Fruit fly (Drosophila melanogaster) whole organism, embryonic: Measurements from ENCODE around the gene mib1.
A peak's percentile ranks its signal among the peaks of the same experiment; 100 is the strongest.

ENCODE experiments used
- Atf-2 ChIP-seq: fragments of 200-800 bp; sonication (Bioruptor generic); optimal IDR thresholded peaks from 2 replicates; lab custom pipeline; 2016; ENCODE audit warnings: missing biosample characterization, missing genetic modification characterization
- CG10979 ChIP-seq: fragments of 200-800 bp; sonication (Bioruptor generic); optimal IDR thresholded peaks from 2 replicates; lab custom pipeline; 2018; ENCODE audit warnings: missing biosample characterization, mild to moderate bottlenecking, missing genetic modification characterization, moderate library complexity
- CG12155 ChIP-seq: fragments of 200-800 bp; sonication (Bioruptor generic); optimal IDR thresholded peaks from 3 replicates; lab custom pipeline; 2016; ENCODE audit warnings: missing biosample characterization, missing genetic modification characterization
- CG12236 ChIP-seq: fragments of 200-800 bp; sonication (Bioruptor generic); optimal IDR thresholded peaks from 2 replicates; lab custom pipeline; 2016; ENCODE audit warnings: missing biosample characterization, missing genetic modification characterization
- CG12659 ChIP-seq: fragments of 200-800 bp; sonication (Bioruptor generic); optimal IDR thresholded peaks from 3 replicates; lab custom pipeline; 2017; ENCODE audit warnings: mild to moderate bottlenecking, missing biosample characterization, missing genetic modification reagents, missing genetic modification characterization
- CG12744 ChIP-seq: fragments of 200-800 bp; sonication (Bioruptor generic); optimal IDR thresholded peaks from 2 replicates; lab custom pipeline; 2016; ENCODE audit warnings: missing biosample characterization, missing genetic modification characterization
- CG13624 ChIP-seq: fragments of 200-800 bp; sonication (Bioruptor generic); optimal IDR thresholded peaks from 2 replicates; lab custom pipeline; 2016; ENCODE audit warnings: missing biosample characterization, missing genetic modification characterization
- CG14710 ChIP-seq: fragments of 200-800 bp; sonication (Bioruptor generic); optimal IDR thresholded peaks from 3 replicates; lab custom pipeline; 2019; ENCODE audit warnings: missing biosample characterization, mild to moderate bottlenecking, missing genetic modification characterization, moderate library complexity
- CG14965 ChIP-seq: fragments of 200-800 bp; sonication (Bioruptor generic); optimal IDR thresholded peaks from 2 replicates; lab custom pipeline; 2016; ENCODE audit warnings: missing biosample characterization, missing genetic modification characterization, borderline replicate concordance
- CG15011 ChIP-seq: fragments of 200-800 bp; sonication (Bioruptor generic); optimal IDR thresholded peaks from 3 replicates; lab custom pipeline; 2018; ENCODE audit warnings: missing biosample characterization, mild to moderate bottlenecking, missing genetic modification characterization
- CG15479 ChIP-seq: fragments of 200-800 bp; sonication (Bioruptor generic); optimal IDR thresholded peaks from 3 replicates; lab custom pipeline; 2019; ENCODE audit warnings: missing biosample characterization, mild to moderate bottlenecking, missing genetic modification characterization, moderate library complexity
- CG16815 ChIP-seq: fragments of 200-800 bp; sonication (Bioruptor generic); optimal IDR thresholded peaks from 3 replicates; lab custom pipeline; 2017; ENCODE audit warnings: missing biosample characterization, mild to moderate bottlenecking, missing genetic modification characterization
- CG17359 ChIP-seq: fragments of 200-800 bp; sonication (Bioruptor generic); optimal IDR thresholded peaks from 3 replicates; lab custom pipeline; 2018; ENCODE audit warnings: missing biosample characterization, mild to moderate bottlenecking, missing genetic modification characterization, moderate library complexity
- CG18476 ChIP-seq: fragments of 200-800 bp; sonication (Bioruptor generic); optimal IDR thresholded peaks from 2 replicates; lab custom pipeline; 2016; ENCODE audit warnings: missing biosample characterization, mild to moderate bottlenecking, missing genetic modification characterization
- CG31365 ChIP-seq: fragments of 200-800 bp; sonication (Bioruptor generic); optimal IDR thresholded peaks from 2 replicates; lab custom pipeline; 2018; ENCODE audit warnings: missing biosample characterization, mild to moderate bottlenecking, missing genetic modification characterization
- CG34224 ChIP-seq: fragments of 200-800 bp; sonication (Bioruptor generic); IDR thresholded peaks from 3 replicates; pipeline ENCODE4 v1.3.6; 2022; ENCODE audit warnings: missing biosample characterization, missing genetic modification characterization; ENCODE audit not compliant: partially characterized antibody
- CG5245 ChIP-seq: fragments of 200-800 bp; sonication (Bioruptor generic); optimal IDR thresholded peaks from 3 replicates; lab custom pipeline; 2016; ENCODE audit warnings: missing biosample characterization, missing genetic modification characterization
- CG8281 ChIP-seq: fragments of 200-800 bp; sonication (Bioruptor generic); optimal IDR thresholded peaks from 2 replicates; lab custom pipeline; 2018; ENCODE audit warnings: missing biosample characterization, mild to moderate bottlenecking, missing genetic modification characterization, moderate library complexity
- CG9215 ChIP-seq: fragments of 200-800 bp; sonication (Bioruptor generic); IDR thresholded peaks from 2 replicates; pipeline ENCODE4 v1.3.6; 2022; ENCODE audit warnings: missing biosample characterization, missing genetic modification characterization
- Dbx ChIP-seq: fragments of 200-800 bp; sonication (Bioruptor generic); IDR thresholded peaks from 3 replicates; pipeline ENCODE4 v1.3.6; 2022; ENCODE audit warnings: missing biosample characterization, missing genetic modification characterization
- Deaf1 ChIP-seq: fragments of 200-800 bp; optimal IDR thresholded peaks from 3 replicates; lab custom pipeline; 2019; ENCODE audit warnings: missing biosample characterization, mild to moderate bottlenecking, missing genetic modification characterization, moderate library complexity
- Eip74EF ChIP-seq, 2 experiments: fragments of 200-800 bp in 1 of 2; fragments of >200 bp in 1 of 2; sonication (Bioruptor generic) in 1 of 2; optimal IDR thresholded peaks; 2 replicates each; lab custom pipeline; 2017 to 2019; ENCODE audit warnings: missing biosample characterization in 2 of 2, missing genetic modification characterization in 2 of 2, mild to moderate bottlenecking in 1 of 2, moderate library complexity in 1 of 2
- Hand ChIP-seq: fragments of 200-800 bp; sonication (Bioruptor generic); optimal IDR thresholded peaks from 2 replicates; lab custom pipeline; 2017; ENCODE audit warnings: mild to moderate bottlenecking, missing biosample characterization, missing genetic modification reagents, missing genetic modification characterization
- Hey ChIP-seq: fragments of 200-800 bp; sonication (Bioruptor generic); optimal IDR thresholded peaks from 3 replicates; lab custom pipeline; 2018; ENCODE audit warnings: missing biosample characterization, mild to moderate bottlenecking, missing genetic modification characterization
- Hr51 ChIP-seq, 2 experiments: fragments of 200-800 bp; sonication (Bioruptor generic); optimal IDR thresholded peaks; 2 replicates in 1 of 2; 3 replicates in 1 of 2; lab custom pipeline; 2016 to 2018; ENCODE audit warnings: missing biosample characterization in 2 of 2, missing genetic modification characterization in 2 of 2, mild to moderate bottlenecking in 1 of 2, moderate library complexity in 1 of 2
- Mad ChIP-seq: fragments of 200-800 bp; sonication (Bioruptor generic); optimal IDR thresholded peaks from 2 replicates; lab custom pipeline; 2016; ENCODE audit warnings: missing biosample characterization, missing genetic modification characterization
- Myb ChIP-seq: fragments of 200-800 bp; sonication (Bioruptor generic); optimal IDR thresholded peaks from 2 replicates; lab custom pipeline; 2016; ENCODE audit warnings: missing biosample characterization, missing genetic modification characterization
- Ravus ChIP-seq: fragments of 200-800 bp; sonication (Bioruptor generic); IDR thresholded peaks from 2 replicates; pipeline ENCODE4 v1.3.6; 2022; ENCODE audit warnings: missing biosample characterization, missing genetic modification characterization
- Sox102F ChIP-seq: fragments of 200-800 bp; sonication (Bioruptor generic); optimal IDR thresholded peaks from 2 replicates; lab custom pipeline; 2018; ENCODE audit warnings: missing biosample characterization, mild to moderate bottlenecking, missing genetic modification characterization, moderate library complexity
- TFAM ChIP-seq: fragments of 200-800 bp; sonication (Bioruptor generic); optimal IDR thresholded peaks from 2 replicates; lab custom pipeline; 2017; ENCODE audit warnings: missing biosample characterization, missing genetic modification characterization, inconsistent platforms
- Usf ChIP-seq: fragments of 200-800 bp; sonication (Bioruptor generic); optimal IDR thresholded peaks from 2 replicates; lab custom pipeline; 2017; ENCODE audit warnings: missing genotype, missing biosample characterization, missing genetic modification characterization
- Vsx1 ChIP-seq: fragments of 200-800 bp; sonication (Bioruptor generic); optimal IDR thresholded peaks from 2 replicates; lab custom pipeline; 2017; ENCODE audit warnings: missing biosample characterization, mild to moderate bottlenecking, missing genetic modification characterization, missing genetic modification reagents
- ab ChIP-seq: fragments of 200-800 bp; sonication (Bioruptor generic); optimal IDR thresholded peaks from 2 replicates; lab custom pipeline; 2016; ENCODE audit warnings: missing biosample characterization, missing genetic modification characterization
- ac ChIP-seq: fragments of 200-800 bp; sonication (Bioruptor generic); optimal IDR thresholded peaks from 3 replicates; lab custom pipeline; 2017; ENCODE audit warnings: missing biosample characterization, mild to moderate bottlenecking, missing genetic modification characterization
- crol ChIP-seq: fragments of 200-800 bp; sonication (Bioruptor generic); IDR thresholded peaks from 2 replicates; pipeline ENCODE4 v1.3.6; 2022; ENCODE audit warnings: missing biosample characterization, missing genetic modification characterization
- dmrt11E ChIP-seq: fragments of 200-800 bp; sonication (Bioruptor generic); optimal IDR thresholded peaks from 3 replicates; lab custom pipeline; 2018; ENCODE audit warnings: missing biosample characterization, mild to moderate bottlenecking, missing genetic modification characterization, moderate library complexity
- dysf ChIP-seq: fragments of 200-800 bp; sonication (Bioruptor generic); IDR thresholded peaks from 3 replicates; pipeline ENCODE4 v1.3.6; 2022; ENCODE audit warnings: missing biosample characterization, missing genetic modification characterization
- eyg ChIP-seq: fragments of 200-800 bp; sonication (Bioruptor generic); optimal IDR thresholded peaks from 3 replicates; lab custom pipeline; 2016; ENCODE audit warnings: missing biosample characterization, missing genetic modification characterization
- fd102C ChIP-seq: fragments of 200-800 bp; sonication (Bioruptor generic); optimal IDR thresholded peaks from 2 replicates; lab custom pipeline; 2018; ENCODE audit warnings: missing biosample characterization, mild to moderate bottlenecking, missing genetic modification characterization, moderate library complexity
- grn ChIP-seq: fragments of 200-800 bp; sonication (Bioruptor generic); optimal IDR thresholded peaks from 3 replicates; lab custom pipeline; 2017; ENCODE audit warnings: missing biosample characterization, missing genetic modification characterization
- insv ChIP-seq, 2 experiments: fragments of 200-800 bp; sonication (Bioruptor generic); optimal IDR thresholded peaks; 3 replicates each; lab custom pipeline; 2016 to 2018; ENCODE audit warnings: missing biosample characterization in 2 of 2, missing genetic modification characterization in 2 of 2
- org-1 ChIP-seq: fragments of 200-800 bp; sonication (Bioruptor generic); optimal IDR thresholded peaks from 2 replicates; lab custom pipeline; 2017; ENCODE audit warnings: missing biosample characterization, missing genetic modification characterization
- phol ChIP-seq: fragments of 200-800 bp; sonication (Bioruptor generic); optimal IDR thresholded peaks from 3 replicates; lab custom pipeline; 2018; ENCODE audit warnings: missing biosample characterization, mild to moderate bottlenecking, missing genetic modification characterization, moderate library complexity
- rib ChIP-seq: fragments of 200-800 bp; sonication (Bioruptor generic); IDR thresholded peaks from 2 replicates; pipeline ENCODE4 v1.3.6; 2022; ENCODE audit warnings: missing biosample characterization, missing genetic modification characterization
- sqz ChIP-seq: fragments of 200-800 bp; sonication (Bioruptor generic); optimal IDR thresholded peaks from 3 replicates; lab custom pipeline; 2018; ENCODE audit warnings: missing biosample characterization, mild to moderate bottlenecking, missing genetic modification characterization
- tin ChIP-seq: fragments of 200-800 bp; sonication (Bioruptor generic); optimal IDR thresholded peaks from 3 replicates; lab custom pipeline; 2016; ENCODE audit warnings: missing biosample characterization, missing genetic modification characterization
- tna ChIP-seq: fragments of 200-800 bp; sonication (Bioruptor generic); IDR thresholded peaks from 2 replicates; pipeline ENCODE4 v1.3.6; 2022; ENCODE audit warnings: missing biosample characterization, missing genetic modification characterization; ENCODE audit not compliant: partially characterized antibody
- z ChIP-seq: fragments of 200-800 bp; sonication (Bioruptor generic); IDR thresholded peaks from 3 replicates; pipeline ENCODE4 v1.3.6; 2022; ENCODE audit warnings: missing biosample characterization, missing genetic modification characterization

The mib1 gene

dm6 chr3L:16049955-16050886 lies 38.6 kb upstream of the mib1 start (continued):
- TF ChIP-seq CG34224 = peak; percentile 28; the same call in 2 of the 3 replicates
- TF ChIP-seq CG31365 (tag; lab: Kevin White, UChicago) = peak; percentile 37
- TF ChIP-seq CG12659 (GFP tag; lab: Kevin White, UChicago) = peak; percentile 40
- TF ChIP-seq dmrt11E = peak; percentile 13
- TF ChIP-seq Vsx1 (GFP tag; lab: Kevin White, UChicago) = no peak
- TF ChIP-seq Eip74EF (GFP tag; optimal IDR thresholded peaks at IDR 0.05; lab: Kevin White, UChicago) = peak in 1 of 2 experiments; percentile 52
- peak; percentile 95 for TF ChIP-seq CG15479 (GFP tag; lab: Kevin White, UChicago)
- no peak for TF ChIP-seq fd102C (GFP tag; lab: Kevin White, UChicago)
- peak; percentile 38; the same call in 1 of the 2 replicates for TF ChIP-seq rib (GFP tag; lab: Robert Waterston, UW)
- no peak for TF ChIP-seq Ravus (GFP tag; lab: Robert Waterston, UW)
- peak; percentile 51 for TF ChIP-seq Hand (GFP tag; lab: Kevin White, UChicago)
- peak; percentile 48 for TF ChIP-seq CG15011
- no peak for TF ChIP-seq Atf-2
- no peak for TF ChIP-seq CG12744 (GFP tag; lab: Kevin White, UChicago)
- TF ChIP-seq CG13624 (GFP tag; lab: Kevin White, UChicago) = peak; percentile 64
- no peak for TF ChIP-seq dysf
- TF ChIP-seq z (GFP tag; lab: Robert Waterston, UW) = 0 out of 3 replicates have a peak, but pooled peaks have one; percentile 17
- TF ChIP-seq eyg (GFP tag; lab: Kevin White, UChicago) = peak; percentile 32
- no peak for TF ChIP-seq tna (GFP tag; lab: Robert Waterston, UW)
- TF ChIP-seq Mad = peak; percentile 9
- TF ChIP-seq crol (GFP tag; lab: Robert Waterston, UW) = peak; percentile 98
- no peak for TF ChIP-seq ac (GFP tag; lab: Kevin White, UChicago)
- peak; percentile 8 for TF ChIP-seq CG8281 (tag; lab: Kevin White, UChicago)
- TF ChIP-seq CG18476 (GFP tag; lab: Kevin White, UChicago) = no peak
- TF ChIP-seq Myb = no peak
- no peak for TF ChIP-seq Hey (tag; lab: Kevin White, UChicago)
- no peak for TF ChIP-seq CG16815 (GFP tag; lab: Kevin White, UChicago)
- no peak for TF ChIP-seq insv (GFP tag; optimal IDR thresholded peaks at IDR 0.05; lab: Kevin White, UChicago)
- TF ChIP-seq Dbx (GFP tag; lab: Robert Waterston, UW) = peak; percentile 75
- no peak for TF ChIP-seq CG12236
- no peak for TF ChIP-seq TFAM
- TF ChIP-seq Usf (GFP tag; lab: Kevin White, UChicago) = no peak
- no peak for TF ChIP-seq CG14710 (tag; lab: Kevin White, UChicago)
- peak; percentile 27 for TF ChIP-seq CG10979
- TF ChIP-seq CG9215 (GFP tag; lab: Robert Waterston, UW) = no peak
- peak; percentile 82 for TF ChIP-seq grn (GFP tag; lab: Kevin White, UChicago)
- no peak for TF ChIP-seq CG12155 (GFP tag; lab: Kevin White, UChicago)
- peak; percentile 17 for TF ChIP-seq org-1
- TF ChIP-seq Hr51 (GFP tag; optimal IDR thresholded peaks at IDR 0.05; lab: Kevin White, UChicago) = no peak
- peak; percentile 24 for TF ChIP-seq phol (tag; lab: Kevin White, UChicago)
- TF ChIP-seq Sox102F (GFP tag; lab: Kevin White, UChicago) = no peak
- TF ChIP-seq CG5245 (GFP tag; lab: Kevin White, UChicago) = no peak
- TF ChIP-seq Deaf1 (tag; lab: Kevin White, UChicago) = peak; percentile 76
- TF ChIP-seq CG14965 (GFP tag; lab: Kevin White, UChicago) = no peak
- peak; percentile 85 for TF ChIP-seq sqz (GFP tag; lab: Kevin White, UChicago)
- TF ChIP-seq CG17359 (tag; lab: Kevin White, UChicago) = peak; percentile 35
- no peak for TF ChIP-seq ab (GFP tag; lab: Kevin White, UChicago)
- TF ChIP-seq tin (GFP tag; lab: Kevin White, UChicago) = no peak
